Worm (Caenorhabditis elegans) whole organism, L4 larva: ENCODE data around the gene F18E9.7.

Source experiments
- F10B5.3 ChIP-seq: sonication (generic microtip); optimal IDR thresholded peaks from 2 replicates; lab custom pipeline; 2016; ENCODE audit warnings: mild to moderate bottlenecking, missing genetic modification characterization, missing compliant biosample characterization
- F26F4.8 ChIP-seq: fragments of 200-800 bp; sonication (Bioruptor generic); conservative IDR thresholded peaks from 2 replicates; pipeline ENCODE4 v1.3.6; 2022; ENCODE audit warnings: missing genetic modification characterization, missing compliant biosample characterization
- F37D6.2 ChIP-seq: sonication (generic microtip); optimal IDR thresholded peaks from 2 replicates; lab custom pipeline; 2016; ENCODE audit warnings: mild to moderate bottlenecking, missing genetic modification characterization, missing compliant biosample characterization
- R02D3.7 ChIP-seq: fragments of 150-350 bp; sonication (generic microtip); optimal IDR thresholded peaks from 3 replicates; lab custom pipeline; 2014; ENCODE audit warnings: missing biosample characterization, missing genetic modification characterization
- Y5F2A.4 ChIP-seq: fragments of 200-800 bp; sonication (Bioruptor generic); optimal IDR thresholded peaks from 2 replicates; lab custom pipeline; 2018; ENCODE audit warnings: mild to moderate bottlenecking, missing genetic modification characterization, missing compliant biosample characterization
- Y75B8A.6 ChIP-seq: fragments of 200-800 bp; sonication (Bioruptor generic); IDR thresholded peaks from 2 replicates; pipeline ENCODE4 v1.3.6; 2022; ENCODE audit warnings: missing genetic modification reagents, missing genetic modification characterization, missing compliant biosample characterization
- ZK337.2 ChIP-seq: fragments of 200-800 bp; sonication (Bioruptor generic); IDR thresholded peaks from 2 replicates; pipeline ENCODE4 v1.3.6; 2022; ENCODE audit warnings: missing genetic modification reagents, missing genetic modification characterization, missing compliant biosample characterization
- ZK546.5 ChIP-seq, 2 experiments: sonication (generic microtip); optimal IDR thresholded peaks; 2 replicates each; lab custom pipeline; 2017; ENCODE audit warnings: missing biosample characterization in 2 of 2, missing genetic modification characterization in 2 of 2
- ama-1 ChIP-seq: fragments of 150-350 bp; optimal IDR thresholded peaks from 2 replicates; lab custom pipeline; 2014; ENCODE audit warnings: inconsistent platforms, mixed read lengths
- ceh-82 ChIP-seq: sonication (generic microtip); optimal IDR thresholded peaks from 2 replicates; lab custom pipeline; 2017; ENCODE audit warnings: missing biosample characterization, missing genetic modification characterization
- ces-1 ChIP-seq: fragments of 150-350 bp; sonication (generic microtip); optimal IDR thresholded peaks from 4 replicates; lab custom pipeline; 2014; ENCODE audit warnings: missing biosample characterization, missing genetic modification reagents, missing genetic modification characterization
- ctbp-1 ChIP-seq: fragments of 200-800 bp; sonication (Bioruptor generic); IDR thresholded peaks from 2 replicates; pipeline ENCODE4 v1.3.6; 2022; ENCODE audit warnings: missing genetic modification reagents, missing genetic modification characterization, missing compliant biosample characterization
- dmd-6 ChIP-seq: fragments of 200-800 bp; sonication (Bioruptor generic); IDR thresholded peaks from 2 replicates; pipeline ENCODE4 v1.3.6; 2022; ENCODE audit warnings: missing genetic modification reagents, missing genetic modification characterization, missing compliant biosample characterization
- dmd-8 ChIP-seq: fragments of 200-800 bp; sonication (Bioruptor generic); IDR thresholded peaks from 2 replicates; pipeline ENCODE4 v1.3.6; 2022; ENCODE audit warnings: missing genetic modification characterization, missing compliant biosample characterization
- egl-43 ChIP-seq: fragments of 200-800 bp; sonication (Bioruptor generic); IDR thresholded peaks from 2 replicates; pipeline ENCODE4 v1.3.6; 2022; ENCODE audit warnings: missing genetic modification reagents, missing genetic modification characterization, missing compliant biosample characterization
- fos-1 ChIP-seq: fragments of 150-350 bp; optimal IDR thresholded peaks from 2 replicates; lab custom pipeline; 2014; ENCODE audit warnings: missing biosample characterization, missing genetic modification characterization
- gei-8 ChIP-seq: fragments of 200-800 bp; sonication (Bioruptor generic); optimal IDR thresholded peaks from 2 replicates; lab custom pipeline; 2018; ENCODE audit warnings: mild to moderate bottlenecking, missing genetic modification characterization, missing compliant biosample characterization
- hif-1 ChIP-seq, 2 experiments: sonication (generic microtip); optimal IDR thresholded peaks; 2 replicates each; lab custom pipeline; 2016 to 2017; ENCODE audit warnings: missing compliant biosample characterization in 2 of 2, missing genetic modification characterization in 2 of 2, missing genetic modification reagents in 2 of 2, missing genotype in 2 of 2, mild to moderate bottlenecking in 1 of 2
- hlh-11 ChIP-seq: fragments of 200-800 bp; sonication (Bioruptor generic); optimal IDR thresholded peaks from 2 replicates; lab custom pipeline; 2018; ENCODE audit warnings: mild to moderate bottlenecking, missing genetic modification characterization, missing compliant biosample characterization
- lim-7 ChIP-seq: fragments of 200-800 bp; sonication (Bioruptor generic); IDR thresholded peaks from 2 replicates; pipeline ENCODE4 v1.3.6; 2022; ENCODE audit warnings: missing genetic modification characterization, missing compliant biosample characterization
- lin-1 ChIP-seq: fragments of 200-800 bp; sonication (Bioruptor generic); IDR thresholded peaks from 2 replicates; pipeline ENCODE4 v1.3.6; 2022; ENCODE audit warnings: missing genetic modification reagents, missing genetic modification characterization, missing compliant biosample characterization
- lsy-2 ChIP-seq, 2 experiments: fragments of 150-350 bp in 1 of 2; sonication (generic microtip) in 1 of 2; optimal IDR thresholded peaks; 2 replicates each; lab custom pipeline; 2014 to 2017; ENCODE audit warnings: missing biosample characterization in 2 of 2, missing genetic modification characterization in 2 of 2
- madf-9 ChIP-seq: fragments of 200-800 bp; sonication (Bioruptor generic); conservative IDR thresholded peaks from 2 replicates; pipeline ENCODE4 v1.3.6; 2022; ENCODE audit warnings: missing genetic modification reagents, missing genetic modification characterization, missing compliant biosample characterization
- mes-2 ChIP-seq: sonication (generic microtip); optimal IDR thresholded peaks from 2 replicates; lab custom pipeline; 2016; ENCODE audit warnings: missing genotype, mild to moderate bottlenecking, missing genetic modification characterization, missing compliant biosample characterization; ENCODE audit not compliant: poor library complexity, severe bottlenecking
- mxl-2 ChIP-seq: fragments of 200-800 bp; sonication (Bioruptor generic); conservative IDR thresholded peaks from 2 replicates; pipeline ENCODE4 v1.3.6; 2022; ENCODE audit warnings: missing genetic modification reagents, missing genetic modification characterization, missing compliant biosample characterization
- nhr-10 ChIP-seq: fragments of 150-350 bp; optimal IDR thresholded peaks from 2 replicates; lab custom pipeline; 2014; ENCODE audit warnings: missing biosample characterization, missing genetic modification characterization
- nhr-102 ChIP-seq: sonication (generic microtip); optimal IDR thresholded peaks from 2 replicates; lab custom pipeline; 2016; ENCODE audit warnings: mild to moderate bottlenecking, missing genetic modification characterization, moderate library complexity, missing compliant biosample characterization
- nhr-11 ChIP-seq: fragments of 150-350 bp; optimal IDR thresholded peaks from 2 replicates; lab custom pipeline; 2014; ENCODE audit warnings: missing biosample characterization, missing genetic modification characterization
- nhr-111 ChIP-seq: fragments of 200-800 bp; sonication (Bioruptor generic); optimal IDR thresholded peaks from 2 replicates; lab custom pipeline; 2018; ENCODE audit warnings: mild to moderate bottlenecking, missing genetic modification characterization, missing compliant biosample characterization
- nhr-28 ChIP-seq: fragments of 150-350 bp; optimal IDR thresholded peaks from 2 replicates; lab custom pipeline; 2014; ENCODE audit warnings: missing biosample characterization, missing genetic modification characterization
- nhr-42 ChIP-seq: fragments of 200-800 bp; sonication (Bioruptor generic); IDR thresholded peaks from 2 replicates; pipeline ENCODE4 v1.3.6; 2022; ENCODE audit warnings: missing genetic modification characterization, missing compliant biosample characterization
- nhr-76 ChIP-seq: fragments of 150-350 bp; optimal IDR thresholded peaks from 2 replicates; lab custom pipeline; 2014; ENCODE audit warnings: missing biosample characterization, missing genetic modification characterization
- nhr-77 ChIP-seq: fragments of 150-350 bp; optimal IDR thresholded peaks from 2 replicates; lab custom pipeline; 2014; ENCODE audit warnings: missing biosample characterization, missing genetic modification characterization
- php-3 ChIP-seq: fragments of 200-800 bp; sonication (Bioruptor generic); IDR thresholded peaks from 2 replicates; pipeline ENCODE4 v1.3.6; 2022; ENCODE audit warnings: missing genetic modification reagents, missing genetic modification characterization, missing compliant biosample characterization
- set-16 ChIP-seq: fragments of 200-800 bp; sonication (Bioruptor generic); IDR thresholded peaks from 2 replicates; pipeline ENCODE4 v1.3.6; 2022; ENCODE audit warnings: missing genetic modification reagents, missing genetic modification characterization, missing compliant biosample characterization
- tag-97 ChIP-seq: fragments of 200-800 bp; sonication (Bioruptor generic); IDR thresholded peaks from 2 replicates; pipeline ENCODE4 v1.3.6; 2022; ENCODE audit warnings: missing genetic modification characterization, missing compliant biosample characterization
- tra-1 ChIP-seq: fragments of 200-800 bp; sonication (Bioruptor generic); IDR thresholded peaks from 2 replicates; pipeline ENCODE4 v1.3.6; 2022; ENCODE audit warnings: missing genetic modification reagents, missing genetic modification characterization, missing compliant biosample characterization
- unc-39 ChIP-seq: sonication (generic microtip); optimal IDR thresholded peaks from 2 replicates; lab custom pipeline; 2017; ENCODE audit warnings: missing biosample characterization, missing genetic modification characterization
- unc-62 ChIP-seq, 3 experiments: fragments of 150-350 bp in 1 of 3; sonication (generic microtip); optimal IDR thresholded peaks in 2 of 3; peaks in 1 of 3; 1 replicate in 1 of 3; 2 replicates in 2 of 3; lab custom pipeline; 2014 to 2017; ENCODE audit warnings: missing biosample characterization in 3 of 3, missing genetic modification characterization in 3 of 3, missing genetic modification reagents in 3 of 3, missing genotype in 1 of 3
- zfp-3 ChIP-seq: fragments of 200-800 bp; sonication (Bioruptor generic); conservative IDR thresholded peaks from 2 replicates; pipeline ENCODE4 v1.3.6; 2022; ENCODE audit warnings: missing genetic modification reagents, missing genetic modification characterization, missing compliant biosample characterization
- ztf-7 ChIP-seq: fragments of 150-350 bp; optimal IDR thresholded peaks from 2 replicates; lab custom pipeline; 2014; ENCODE audit warnings: missing biosample characterization, missing genetic modification characterization

Gene F18E9.7

DNA sequence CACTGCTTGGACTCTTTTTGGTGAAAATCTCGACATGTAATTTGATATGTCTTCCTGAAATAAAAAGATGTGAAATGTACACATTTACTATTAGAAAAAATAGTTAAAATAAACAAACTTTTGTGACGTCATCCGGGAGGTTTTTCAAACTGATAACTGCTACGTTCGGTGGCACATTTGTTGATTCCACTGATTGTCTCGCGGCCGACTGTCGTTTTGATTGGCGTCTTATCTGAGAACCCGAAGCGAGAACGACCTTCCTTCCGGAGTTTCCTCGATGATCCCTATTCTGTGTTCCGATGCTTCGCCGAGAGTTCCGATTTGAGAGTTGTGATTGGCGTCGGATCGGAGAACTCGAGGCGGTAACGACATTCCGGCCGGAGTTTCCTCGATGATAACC lies 6.6 kb upstream of the F18E9.7 start (continued):
- TF ChIP-seq F37D6.2 (tag; lab: Kevin White, UChicago) (no peak), nhr-28 (peak; percentile 19), F10B5.3 (tag; lab: Kevin White, UChicago) (no peak), ztf-7 (tag; lab: Kevin White, UChicago) (no peak), set-16 (GFP tag; lab: Robert Waterston, UW) (peak; percentile 32; the same call in 1 of the 2 replicates), mes-2 (no peak), unc-62 (GFP tag; optimal IDR thresholded peaks at IDR 0.05 in 1 of 2; lab: Kevin White, UChicago) (no peak), unc-62 (tag; optimal IDR thresholded peaks at IDR 0.05; lab: Kevin White, UChicago) (no peak), Y5F2A.4 (GFP tag; lab: Kevin White, UChicago) (no peak), nhr-77 (tag; lab: Kevin White, UChicago) (no peak), dmd-8 (no peak), ZK337.2 (GFP tag; lab: Robert Waterston, UW) (no peak), ama-1 (lab: Kevin White, UChicago) (no peak), ZK546.5 (tag; optimal IDR thresholded peaks at IDR 0.05; lab: Kevin White, UChicago) (no peak), nhr-76 (no peak), nhr-111 (GFP tag; lab: Kevin White, UChicago) (no peak), unc-39 (tag; lab: Kevin White, UChicago) (no peak), php-3 (GFP tag; lab: Robert Waterston, UW) (0 out of 2 replicates have a peak, but pooled peaks have one; percentile 28), nhr-10 (tag; lab: Kevin White, UChicago) (no peak)

DNA sequence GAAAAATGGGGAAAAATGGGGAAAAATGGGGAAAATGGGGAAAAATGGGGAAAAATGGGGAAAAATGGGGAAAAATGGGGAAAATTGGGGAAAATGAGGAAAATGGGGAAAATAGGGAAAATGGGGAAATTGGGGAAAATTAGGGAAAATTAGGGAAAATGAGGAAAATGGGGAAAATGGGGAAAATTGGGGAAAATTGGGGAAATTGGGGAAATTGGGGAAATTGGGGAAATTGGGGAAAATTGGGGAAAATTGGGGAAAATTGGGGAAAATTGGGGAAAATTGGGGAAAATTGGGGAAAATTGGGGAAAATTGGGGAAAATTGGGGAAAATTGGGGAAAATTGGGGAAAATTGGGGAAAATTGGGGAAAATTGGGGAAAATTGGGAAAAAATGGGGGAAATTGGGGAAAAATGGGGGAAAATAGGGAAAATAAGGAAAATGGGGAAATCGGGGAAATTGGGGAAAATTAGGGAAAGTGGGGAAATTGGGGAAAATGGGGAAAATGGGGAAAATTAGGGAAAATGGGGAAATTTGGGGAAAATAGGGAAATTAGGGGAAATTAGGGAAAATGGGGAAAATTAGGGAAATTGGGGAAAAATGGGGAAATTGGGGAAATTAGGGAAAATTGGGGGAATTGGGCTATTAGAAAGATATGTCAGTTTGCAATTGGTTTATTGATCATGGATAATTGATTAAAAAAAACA lies 5.3 kb upstream of the F18E9.7 start:
- TF ChIP-seq php-3 (GFP tag; lab: Robert Waterston, UW): no peak
- TF ChIP-seq nhr-42 (GFP tag; lab: Robert Waterston, UW): peak; percentile 34; the same call in 1 of the 2 replicates
- 0 out of 2 replicates have a peak, but pooled peaks have one; percentile 39 for TF ChIP-seq madf-9

DNA sequence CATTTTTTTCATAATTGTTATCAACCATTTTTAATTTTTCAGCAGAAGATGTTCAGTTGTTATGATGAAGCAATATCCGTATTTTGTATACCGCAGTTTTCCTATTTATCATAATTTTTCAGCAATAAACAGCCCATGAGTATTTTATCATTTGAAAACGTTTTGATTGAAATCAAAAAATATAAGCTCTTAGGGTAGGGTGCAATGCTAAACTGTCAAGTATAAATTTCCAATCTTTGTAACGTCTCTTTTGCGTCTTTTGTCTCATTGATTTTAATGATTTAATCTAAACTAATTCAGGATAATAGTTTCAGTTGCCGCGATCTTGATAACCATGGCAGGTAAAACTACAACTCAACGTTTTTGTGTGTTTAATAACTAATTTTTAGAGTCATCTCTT lies 3.7 kb upstream of the F18E9.7 start, which contains the start of gene F18E9.1:
Gene F18E9.1, plus strand, starts transcription at position 301 of the 400 bp plus-strand sequence.
- no peak for TF ChIP-seq mxl-2 (GFP tag; lab: Robert Waterston, UW)
- TF ChIP-seq ctbp-1 (GFP tag; lab: Robert Waterston, UW): no peak
- TF ChIP-seq lim-7: no peak
- TF ChIP-seq Y75B8A.6 (GFP tag; lab: Robert Waterston, UW): no peak
- TF ChIP-seq tag-97 (GFP tag; lab: Robert Waterston, UW): no peak
- TF ChIP-seq mes-2: no peak
- TF ChIP-seq, all 104 proteins: peak for 0

DNA sequence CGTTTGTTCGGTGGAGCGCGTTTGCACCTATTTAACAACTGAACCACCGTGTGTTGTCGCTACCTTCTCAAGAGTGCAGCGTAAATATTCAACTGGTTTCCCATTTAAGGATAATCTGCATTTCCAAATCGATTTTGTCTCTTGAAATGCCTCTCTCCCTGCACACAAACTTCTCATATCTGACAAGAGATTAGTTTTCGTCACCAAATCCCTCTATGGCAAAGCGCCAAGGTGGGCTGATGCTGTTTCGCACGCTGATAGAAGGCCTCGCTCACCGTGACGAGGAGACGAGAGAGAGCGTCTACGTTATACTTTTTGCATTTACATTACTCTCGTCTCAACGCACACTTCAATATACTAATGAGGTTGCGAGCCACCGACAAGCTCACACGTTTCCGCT lies 2.2 kb upstream of the F18E9.7 start:
- no peak for TF ChIP-seq unc-39 (tag; lab: Kevin White, UChicago)
- no peak for TF ChIP-seq lsy-2 (tag; optimal IDR thresholded peaks at IDR 0.05; lab: Kevin White, UChicago)
- no peak for TF ChIP-seq ceh-82 (tag; lab: Kevin White, UChicago)
- no peak for TF ChIP-seq hlh-11 (tag; lab: Kevin White, UChicago)
- TF ChIP-seq gei-8 (GFP tag; lab: Kevin White, UChicago): no peak
- no peak for TF ChIP-seq F26F4.8 (GFP tag; lab: Robert Waterston, UW)
- TF ChIP-seq tra-1 (GFP tag; lab: Robert Waterston, UW): no peak
- TF ChIP-seq zfp-3 (GFP tag; lab: Robert Waterston, UW): no peak
- no peak for TF ChIP-seq egl-43 (GFP tag; lab: Robert Waterston, UW)
- TF ChIP-seq nhr-102 (tag; lab: Kevin White, UChicago): no peak
- TF ChIP-seq hif-1 (tag; optimal IDR thresholded peaks at IDR 0.05; lab: Kevin White, UChicago): no peak
- no peak for TF ChIP-seq dmd-6 (GFP tag; lab: Robert Waterston, UW)
- no peak for TF ChIP-seq lin-1 (GFP tag; lab: Robert Waterston, UW)
- TF ChIP-seq fos-1 (tag; lab: Kevin White, UChicago): no peak
- no peak for TF ChIP-seq R02D3.7 (tag; lab: Kevin White, UChicago)
- TF ChIP-seq ama-1 (lab: Kevin White, UChicago): no peak
- TF ChIP-seq nhr-11 (tag; lab: Kevin White, UChicago): no peak
- no peak for TF ChIP-seq ces-1 (GFP tag; lab: Kevin White, UChicago)
